Worm (Caenorhabditis elegans) whole organism, mixed stage, embryonic: ENCODE data around the gene ZC302.3.

Experiments used
- bed-3 ChIP-seq: fragments of 200-800 bp; sonication (Bioruptor generic); optimal IDR thresholded peaks from 3 replicates; lab custom pipeline; 2018; ENCODE audit warnings: mild to moderate bottlenecking, missing genetic modification characterization, moderate library complexity, missing compliant biosample characterization
- blmp-1 ChIP-seq: fragments of 150-350 bp; optimal IDR thresholded peaks from 2 replicates; lab custom pipeline; 2014; ENCODE audit warnings: missing biosample characterization, missing genetic modification characterization
- ceh-39 ChIP-seq: fragments of 150-350 bp; optimal IDR thresholded peaks from 2 replicates; lab custom pipeline; 2014; ENCODE audit warnings: missing biosample characterization, missing genetic modification characterization
- ceh-43 ChIP-seq: fragments of 200-800 bp; sonication (Bioruptor generic); optimal IDR thresholded peaks from 2 replicates; lab custom pipeline; 2018; ENCODE audit warnings: mild to moderate bottlenecking, missing genetic modification characterization, moderate library complexity, missing compliant biosample characterization
- ceh-83 ChIP-seq: fragments of 200-800 bp; sonication (Bioruptor generic); optimal IDR thresholded peaks from 2 replicates; lab custom pipeline; 2018; ENCODE audit warnings: mild to moderate bottlenecking, missing genetic modification characterization, missing compliant biosample characterization
- cnd-1 ChIP-seq: fragments of 200-800 bp; sonication (Bioruptor generic); optimal IDR thresholded peaks from 2 replicates; lab custom pipeline; 2018; ENCODE audit warnings: mild to moderate bottlenecking, missing genetic modification characterization, missing compliant biosample characterization
- drap-1 ChIP-seq: fragments of 200-800 bp; sonication (Bioruptor generic); optimal IDR thresholded peaks from 3 replicates; lab custom pipeline; 2018; ENCODE audit warnings: mild to moderate bottlenecking, missing genetic modification characterization, missing compliant biosample characterization
- elt-1 ChIP-seq: sonication (generic microtip); optimal IDR thresholded peaks from 2 replicates; lab custom pipeline; 2017; ENCODE audit warnings: missing genetic modification characterization, mild to moderate bottlenecking, missing compliant biosample characterization, antibody characterized with exemption, moderate library complexity, borderline replicate concordance; ENCODE audit not compliant: insufficient read depth
- elt-3 ChIP-seq: fragments of 150-350 bp; optimal IDR thresholded peaks from 2 replicates; lab custom pipeline; 2014; ENCODE audit warnings: missing biosample characterization, missing genetic modification characterization
- flh-1 ChIP-seq: fragments of 200-800 bp; sonication (Bioruptor generic); optimal IDR thresholded peaks from 2 replicates; lab custom pipeline; 2018; ENCODE audit warnings: mild to moderate bottlenecking, missing genetic modification characterization, moderate library complexity, missing compliant biosample characterization
- ham-2 ChIP-seq: fragments of 200-800 bp; sonication (Bioruptor generic); optimal IDR thresholded peaks from 2 replicates; lab custom pipeline; 2018; ENCODE audit warnings: mild to moderate bottlenecking, missing genetic modification characterization, missing compliant biosample characterization
- hlh-1 ChIP-seq: fragments of 150-350 bp; optimal IDR thresholded peaks from 2 replicates; lab custom pipeline; 2014; ENCODE audit warnings: missing biosample characterization, missing genetic modification reagents, missing genetic modification characterization
- lin-13 ChIP-seq: fragments of 150-350 bp; optimal IDR thresholded peaks from 2 replicates; lab custom pipeline; 2014; ENCODE audit warnings: missing biosample characterization, missing genetic modification characterization
- lin-32 ChIP-seq: fragments of 200-800 bp; sonication (Bioruptor generic); optimal IDR thresholded peaks from 2 replicates; lab custom pipeline; 2018; ENCODE audit warnings: mild to moderate bottlenecking, missing genetic modification characterization, missing compliant biosample characterization
- lsy-2 ChIP-seq: fragments of 150-350 bp; optimal IDR thresholded peaks from 2 replicates; lab custom pipeline; 2014; ENCODE audit warnings: missing biosample characterization, missing genetic modification characterization
- mab-5 ChIP-seq: fragments of 150-350 bp; optimal IDR thresholded peaks from 2 replicates; lab custom pipeline; 2014; ENCODE audit warnings: missing biosample characterization, missing genetic modification characterization
- mep-1 ChIP-seq: fragments of 150-350 bp; optimal IDR thresholded peaks from 2 replicates; lab custom pipeline; 2017; ENCODE audit warnings: missing biosample characterization, missing genetic modification reagents, missing genetic modification characterization, inconsistent platforms
- mls-2 ChIP-seq: sonication (generic microtip); optimal IDR thresholded peaks from 2 replicates; lab custom pipeline; 2016; ENCODE audit warnings: mild to moderate bottlenecking, missing genetic modification characterization, moderate library complexity, missing compliant biosample characterization
- nhr-12 ChIP-seq: fragments of 150-350 bp; optimal IDR thresholded peaks from 2 replicates; lab custom pipeline; 2014; ENCODE audit warnings: missing biosample characterization, missing genetic modification characterization
- nhr-2 ChIP-seq: fragments of 150-350 bp; optimal IDR thresholded peaks from 2 replicates; lab custom pipeline; 2014; ENCODE audit warnings: missing biosample characterization, missing genetic modification characterization
- nhr-237 ChIP-seq: fragments of 150-350 bp; optimal IDR thresholded peaks from 2 replicates; lab custom pipeline; 2014; ENCODE audit warnings: missing biosample characterization, missing genetic modification characterization
- nhr-76 ChIP-seq: sonication (generic microtip); optimal IDR thresholded peaks from 2 replicates; lab custom pipeline; 2017; ENCODE audit warnings: missing biosample characterization, missing genetic modification characterization
- pha-4 ChIP-seq: fragments of 150-350 bp; optimal IDR thresholded peaks from 2 replicates; lab custom pipeline; 2018; ENCODE audit warnings: missing biosample characterization, missing genetic modification reagents, missing genetic modification characterization
- sem-2 ChIP-seq: fragments of 200-800 bp; sonication (Bioruptor generic); optimal IDR thresholded peaks from 2 replicates; lab custom pipeline; 2018; ENCODE audit warnings: mild to moderate bottlenecking, missing genetic modification characterization, missing compliant biosample characterization
- snpc-4 ChIP-seq: fragments of 150-350 bp; optimal IDR thresholded peaks from 2 replicates; lab custom pipeline; 2014; ENCODE audit warnings: missing biosample characterization, missing genetic modification characterization
- sptf-1 ChIP-seq: sonication (generic microtip); optimal IDR thresholded peaks from 2 replicates; lab custom pipeline; 2017; ENCODE audit warnings: mild to moderate bottlenecking, missing genetic modification characterization, moderate library complexity, missing compliant biosample characterization
- tbx-8 ChIP-seq: fragments of 200-800 bp; sonication (Bioruptor generic); optimal IDR thresholded peaks from 2 replicates; lab custom pipeline; 2018; ENCODE audit warnings: mild to moderate bottlenecking, missing genetic modification characterization, moderate library complexity, missing compliant biosample characterization
- unc-120 ChIP-seq: sonication (generic microtip); optimal IDR thresholded peaks from 2 replicates; lab custom pipeline; 2017; ENCODE audit warnings: missing genetic modification characterization, missing compliant biosample characterization; ENCODE audit not compliant: poor library complexity, severe bottlenecking
- unc-39 ChIP-seq: fragments of 150-350 bp; optimal IDR thresholded peaks from 2 replicates; lab custom pipeline; 2014; ENCODE audit warnings: missing biosample characterization, missing genetic modification characterization
- unc-62 ChIP-seq: fragments of 150-350 bp; optimal IDR thresholded peaks from 2 replicates; lab custom pipeline; 2014; ENCODE audit warnings: missing biosample characterization, missing genetic modification reagents, missing genetic modification characterization
- zip-8 ChIP-seq: fragments of 150-350 bp; optimal IDR thresholded peaks from 2 replicates; lab custom pipeline; 2014; ENCODE audit warnings: missing biosample characterization, missing genetic modification characterization
- ztf-11 ChIP-seq: fragments of 150-350 bp; optimal IDR thresholded peaks from 2 replicates; lab custom pipeline; 2014; ENCODE audit warnings: missing biosample characterization, missing genetic modification characterization

The ZC302.3 gene

DNA sequence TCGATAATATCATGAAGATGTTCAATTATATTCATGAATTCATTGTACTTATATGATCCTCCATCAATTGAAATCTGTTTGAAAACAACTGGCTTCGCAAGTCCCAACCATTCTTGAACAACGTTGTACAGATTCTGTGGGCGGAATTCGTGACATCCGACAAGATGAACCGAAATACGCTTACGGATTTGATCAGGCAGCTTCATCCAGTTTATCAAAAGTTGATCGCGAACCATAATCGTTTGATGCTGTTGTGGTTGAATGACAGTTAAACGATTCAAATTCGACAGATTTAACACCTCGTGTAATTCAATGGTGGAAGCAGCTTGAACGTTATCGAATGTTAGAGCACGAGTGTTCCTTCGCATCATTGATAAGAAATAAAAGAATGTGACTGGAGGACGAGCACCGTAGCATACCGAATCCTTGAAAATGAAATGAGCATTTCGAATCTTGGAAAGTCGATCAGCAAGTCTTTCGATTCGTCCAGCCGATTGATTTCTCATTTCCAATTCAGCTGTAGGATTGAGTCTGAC is 27.5 kb downstream of the ZC302.3 start:
- no peak for TF ChIP-seq nhr-12 (tag; lab: Kevin White, UChicago)
- TF ChIP-seq ztf-11 (tag; lab: Kevin White, UChicago): no peak
- TF ChIP-seq nhr-237 (tag; lab: Kevin White, UChicago): no peak
- TF ChIP-seq elt-3: no peak
- no peak for TF ChIP-seq ceh-43
- no peak for TF ChIP-seq sem-2
- no peak for TF ChIP-seq ceh-83 (GFP tag; lab: Kevin White, UChicago)
- TF ChIP-seq cnd-1: no peak
- TF ChIP-seq nhr-76: no peak
- TF ChIP-seq mab-5 (tag; lab: Kevin White, UChicago): no peak
- TF ChIP-seq mls-2: no peak
- TF ChIP-seq flh-1: no peak
- TF ChIP-seq unc-120: no peak
- no peak for TF ChIP-seq lin-13
- no peak for TF ChIP-seq ceh-39 (tag; lab: Kevin White, UChicago)
- TF ChIP-seq ham-2 (GFP tag; lab: Kevin White, UChicago): no peak
- no peak for TF ChIP-seq elt-1 (tag; lab: Kevin White, UChicago)
- TF ChIP-seq drap-1 (GFP tag; lab: Kevin White, UChicago): no peak

ce11 chrV:10712608-10712900 is 28.7 kb downstream of the ZC302.3 start:
- no peak for TF ChIP-seq nhr-76
- no peak for TF ChIP-seq cnd-1
- TF ChIP-seq ceh-83 (GFP tag; lab: Kevin White, UChicago): no peak
- no peak for TF ChIP-seq pha-4
- TF ChIP-seq hlh-1: no peak

- TF ChIP-seq zip-8 (tag; lab: Kevin White, UChicago) (no peak), unc-120 (peak; percentile 16), nhr-12 (tag; lab: Kevin White, UChicago) (no peak), lin-32 (no peak), unc-39 (no peak), unc-62 (no peak), pha-4 (no peak)
Measured at ce11 chrV:10711829-10712607, 29.2 kb downstream of the ZC302.3 start.

DNA sequence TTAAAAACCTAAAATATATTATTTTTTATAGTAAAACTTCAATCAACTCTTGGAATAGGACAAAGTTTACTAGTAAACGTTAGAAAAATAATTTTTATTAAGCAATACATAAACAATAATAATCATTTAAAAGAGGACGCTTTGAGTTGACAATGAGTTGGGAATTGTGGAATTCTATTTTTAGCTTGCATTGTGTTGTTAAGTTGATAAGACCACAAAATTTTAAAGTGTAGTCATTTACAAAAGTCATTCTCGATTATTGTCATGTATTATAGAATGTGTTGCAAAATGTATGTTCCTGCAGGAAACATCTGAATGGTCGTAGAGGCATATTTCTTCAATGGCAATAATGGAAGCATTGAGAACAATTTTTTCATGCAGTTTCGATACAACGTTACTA is 30.3 kb downstream of the ZC302.3 start:
- TF ChIP-seq mab-5 (tag; lab: Kevin White, UChicago): no peak
- no peak for TF ChIP-seq mls-2
- TF ChIP-seq zip-8 (tag; lab: Kevin White, UChicago): no peak
- TF ChIP-seq elt-3: no peak
- no peak for TF ChIP-seq lsy-2 (tag; lab: Kevin White, UChicago)
- no peak for TF ChIP-seq hlh-1

ce11 chrV:10709385-10709784 is 31.9 kb downstream of the ZC302.3 start:
- no peak for TF ChIP-seq nhr-237 (tag; lab: Kevin White, UChicago)
- no peak for TF ChIP-seq lsy-2 (tag; lab: Kevin White, UChicago)
- no peak for TF ChIP-seq mep-1
- no peak for TF ChIP-seq elt-1 (tag; lab: Kevin White, UChicago)
- no peak for TF ChIP-seq pha-4
- no peak for TF ChIP-seq snpc-4 (tag; lab: Kevin White, UChicago)
- TF ChIP-seq elt-3: no peak
- TF ChIP-seq unc-39: no peak
- no peak for TF ChIP-seq tbx-8
- TF ChIP-seq nhr-76: no peak
- TF ChIP-seq nhr-12 (tag; lab: Kevin White, UChicago): no peak
- no peak for TF ChIP-seq sptf-1
- no peak for TF ChIP-seq nhr-2
- no peak for TF ChIP-seq ztf-11 (tag; lab: Kevin White, UChicago)
- no peak for TF ChIP-seq bed-3 (GFP tag; lab: Kevin White, UChicago)
- TF ChIP-seq mab-5 (tag; lab: Kevin White, UChicago): no peak
- no peak for TF ChIP-seq unc-120
- no peak for TF ChIP-seq lin-13

DNA sequence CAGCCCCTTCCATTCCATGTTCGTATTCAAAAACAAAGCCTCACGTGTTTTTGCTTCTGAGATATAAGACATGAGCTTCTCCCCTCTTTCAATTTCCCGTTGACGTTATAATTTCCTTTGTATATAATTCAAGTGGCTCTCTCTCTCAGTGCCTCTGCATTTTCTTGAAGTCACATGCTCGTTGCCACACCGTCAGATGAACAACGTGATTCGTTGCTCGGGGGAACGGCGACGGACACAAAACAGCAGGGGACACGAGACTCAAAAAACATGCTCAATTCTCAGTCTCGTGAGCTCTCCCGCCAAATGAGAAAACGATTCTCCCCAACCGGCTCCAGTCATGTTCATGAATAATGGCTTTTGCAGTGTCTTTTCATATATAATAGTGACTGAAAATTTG is 32.9 kb downstream of the ZC302.3 start:
- TF ChIP-seq ceh-43: no peak
- TF ChIP-seq nhr-76: no peak
- no peak for TF ChIP-seq mls-2
- TF ChIP-seq tbx-8: no peak
- no peak for TF ChIP-seq ham-2 (GFP tag; lab: Kevin White, UChicago)
- no peak for TF ChIP-seq zip-8 (tag; lab: Kevin White, UChicago)
- no peak for TF ChIP-seq unc-62
- no peak for TF ChIP-seq elt-1 (tag; lab: Kevin White, UChicago)
- no peak for TF ChIP-seq blmp-1 (tag; lab: Kevin White, UChicago)
- TF ChIP-seq cnd-1: no peak
